Worm (Caenorhabditis elegans) whole organism, L4/young adult: Measurements from ENCODE around the gene B0507.7.

Source experiments
- W03F9.2 ChIP-seq: fragments of 150-350 bp; optimal IDR thresholded peaks from 2 replicates; lab custom pipeline; 2014; ENCODE audit warnings: missing biosample characterization, missing genetic modification characterization
- dao-5 ChIP-seq: sonication (generic microtip); optimal IDR thresholded peaks from 2 replicates; lab custom pipeline; 2016; ENCODE audit warnings: missing genotype, missing genetic modification characterization, moderate library complexity, missing compliant biosample characterization
- him-1 ChIP-seq: sonication (generic microtip); optimal IDR thresholded peaks from 2 replicates; lab custom pipeline; 2016; ENCODE audit warnings: missing genotype, missing genetic modification reagents, missing genetic modification characterization, missing compliant biosample characterization

DNA sequence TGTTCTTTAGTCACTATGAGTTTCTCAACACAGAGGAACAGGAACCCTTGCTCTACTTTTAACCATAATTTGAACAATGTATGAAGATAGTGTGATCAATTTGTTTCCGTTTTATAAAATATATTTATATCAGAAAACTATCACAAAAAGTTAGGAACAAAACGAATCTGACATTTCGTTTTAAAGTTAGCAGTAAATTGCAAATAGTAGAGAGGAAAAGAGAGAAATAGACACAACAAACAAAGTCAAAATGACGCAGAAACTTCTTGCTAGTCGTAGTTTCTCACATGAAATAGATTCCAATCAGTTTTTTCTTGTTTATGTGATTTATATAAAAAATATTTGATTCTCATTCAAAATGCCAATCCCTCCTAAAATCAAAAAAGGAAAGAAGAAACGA lies 29.4 kb downstream of the B0507.7 start, which contains the start of gene ZC196.5:
- TF ChIP-seq W03F9.2 (no peak), him-1 (no peak), dao-5 (tag; lab: Kevin White, UChicago) (no peak)
